Fruit fly (Drosophila melanogaster): ENCODE data around the gene Nuak.

DNA sequence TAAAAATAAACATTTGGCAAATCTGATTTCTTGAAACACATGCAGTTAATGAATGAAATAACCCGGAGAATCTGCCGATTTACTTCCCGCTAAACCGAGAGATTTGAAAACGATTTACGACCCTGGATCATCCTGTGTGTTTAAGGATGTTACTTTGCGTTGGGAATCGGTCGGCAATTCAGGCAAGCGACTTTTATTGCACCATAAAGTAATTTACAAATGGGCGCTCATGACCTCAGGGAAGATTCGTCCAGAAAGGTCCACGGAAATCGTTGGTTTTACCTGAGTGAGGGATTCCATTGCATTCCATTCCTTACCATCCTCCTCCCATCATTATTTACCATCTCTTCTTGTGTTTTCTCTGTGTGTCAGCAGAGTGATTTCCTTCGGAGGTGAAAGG lies 88.7 kb downstream of the Nuak start:
- no peak for TF ChIP-seq CG8478 (optimal IDR thresholded peaks at IDR 0.05)
- TF ChIP-seq CTCF (optimal IDR thresholded peaks at IDR 0.05), result no peak
